Worm (Caenorhabditis elegans): Measurements from ENCODE around the gene F41B4.2.
"Not testable (repeated sequence)": the region's sequence is repeated elsewhere in the genome, so short reads cannot be mapped to it uniquely, and the experiment has no call there.

ce11 chrX:6868669-6869068 lies 33.6 kb upstream of the F41B4.2 start, which contains the start of gene C53B7.6:
- TF ChIP-seq rpc-1 (optimal IDR thresholded peaks at IDR 0.05); rpc-1 (tag; optimal IDR thresholded peaks at IDR 0.05); ZK185.1 (tag; optimal IDR thresholded peaks at IDR 0.05; ENCODE audit: poor library complexity, severe bottlenecking): not testable (repeated sequence)
